Fruit fly (Drosophila melanogaster) whole organism, wandering third instar larva: ENCODE measurements around the gene dpr14.

Experiments
- Abd-B ChIP-seq: fragments of >200 bp; optimal IDR thresholded peaks from 2 replicates; lab custom pipeline; 2017; ENCODE audit warnings: missing biosample characterization, missing genetic modification characterization
- CG32264 ChIP-seq: fragments of 200-800 bp; sonication (Bioruptor generic); optimal IDR thresholded peaks from 2 replicates; lab custom pipeline; 2016; ENCODE audit warnings: missing biosample characterization, missing genetic modification characterization
- CG9705 ChIP-seq: fragments of 200-800 bp; sonication (Bioruptor generic); optimal IDR thresholded peaks from 2 replicates; lab custom pipeline; 2018; ENCODE audit warnings: missing biosample characterization, mild to moderate bottlenecking, missing genetic modification characterization
- CrebA ChIP-seq: fragments of 200-800 bp; sonication (Bioruptor generic); optimal IDR thresholded peaks from 2 replicates; lab custom pipeline; 2016; ENCODE audit warnings: missing biosample characterization, mild to moderate bottlenecking, missing genetic modification characterization, borderline replicate concordance
- Dfd ChIP-seq: fragments of >200 bp; optimal IDR thresholded peaks from 2 replicates; lab custom pipeline; 2017; ENCODE audit warnings: missing biosample characterization, missing genetic modification characterization
- Dif ChIP-seq: fragments of 200-275, 200-300 bp; sonication (Bioruptor generic); optimal IDR thresholded peaks from 2 replicates; lab custom pipeline; 2018; ENCODE audit warnings: missing biosample characterization, missing genetic modification characterization; ENCODE audit not compliant: partially characterized antibody
- GATAd ChIP-seq: sonication (Bioruptor generic); optimal IDR thresholded peaks from 2 replicates; lab custom pipeline; 2016; ENCODE audit warnings: missing biosample characterization, missing genetic modification characterization
- HLH106 ChIP-seq: fragments of 200-800 bp; optimal IDR thresholded peaks from 3 replicates; lab custom pipeline; 2019; ENCODE audit warnings: missing biosample characterization, mild to moderate bottlenecking, missing genetic modification characterization, moderate library complexity
- Hnf4 ChIP-seq: fragments of 200-800 bp; sonication (Bioruptor generic); optimal IDR thresholded peaks from 2 replicates; lab custom pipeline; 2016; ENCODE audit warnings: missing biosample characterization, mild to moderate bottlenecking, missing genetic modification characterization
- Hr78 ChIP-seq: fragments of >200 bp; optimal IDR thresholded peaks from 2 replicates; lab custom pipeline; 2017; ENCODE audit warnings: missing biosample characterization, missing genetic modification characterization
- Hr83 ChIP-seq: fragments of 200-300 bp; sonication (Bioruptor generic); optimal IDR thresholded peaks from 2 replicates; lab custom pipeline; 2016; ENCODE audit warnings: missing biosample characterization, mild to moderate bottlenecking, missing genetic modification characterization, moderate library complexity; ENCODE audit not compliant: poor library complexity, severe bottlenecking
- Jra ChIP-seq: sonication (Bioruptor generic); optimal IDR thresholded peaks from 2 replicates; lab custom pipeline; 2016; ENCODE audit warnings: missing biosample characterization, missing genetic modification characterization
- Mio ChIP-seq: sonication (Bioruptor generic); optimal IDR thresholded peaks from 2 replicates; lab custom pipeline; 2016; ENCODE audit warnings: missing biosample characterization, missing genetic modification characterization
- Myc ChIP-seq: fragments of >200 bp; optimal IDR thresholded peaks from 2 replicates; lab custom pipeline; 2017
- N ChIP-seq: fragments of >200 bp; optimal IDR thresholded peaks from 2 replicates; lab custom pipeline; 2018; ENCODE audit warnings: missing biosample characterization, missing external identifiers, missing genetic modification characterization
- OdsH ChIP-seq: fragments of 200-800 bp; sonication (Bioruptor generic); optimal IDR thresholded peaks from 2 replicates; lab custom pipeline; 2016; ENCODE audit warnings: missing biosample characterization, mild to moderate bottlenecking, missing genetic modification characterization
- Rel ChIP-seq, 2 experiments: fragments of 200-800 bp; sonication (Bioruptor generic) in 1 of 2; optimal IDR thresholded peaks; 2 replicates in 1 of 2; 3 replicates in 1 of 2; lab custom pipeline; 2016 to 2019; ENCODE audit warnings: mild to moderate bottlenecking in 2 of 2, missing biosample characterization in 2 of 2, missing genetic modification characterization in 2 of 2, moderate library complexity in 1 of 2
- Sp1 ChIP-seq: fragments of 200-800 bp; sonication (Bioruptor generic); optimal IDR thresholded peaks from 3 replicates; lab custom pipeline; 2019; ENCODE audit warnings: missing biosample characterization, mild to moderate bottlenecking, missing genetic modification characterization, moderate library complexity
- Vsx2 ChIP-seq: fragments of 200-300, 225-300 bp; sonication (Bioruptor generic); optimal IDR thresholded peaks from 2 replicates; lab custom pipeline; 2018; ENCODE audit warnings: missing biosample characterization, missing genetic modification characterization; ENCODE audit not compliant: partially characterized antibody
- br ChIP-seq: fragments of 200-800 bp; sonication (Bioruptor generic); optimal IDR thresholded peaks from 2 replicates; lab custom pipeline; 2016; ENCODE audit warnings: missing biosample characterization, missing genetic modification characterization
- brk ChIP-seq: fragments of 200-800 bp; sonication (Bioruptor generic); optimal IDR thresholded peaks from 2 replicates; lab custom pipeline; 2016; ENCODE audit warnings: missing biosample characterization, mild to moderate bottlenecking, missing genetic modification characterization
- dl ChIP-seq, 2 experiments: fragments of 175-275, 200-275 bp in 1 of 2; fragments of 200-275 bp in 1 of 2; sonication (Bioruptor generic); optimal IDR thresholded peaks; lab custom pipeline; 2018; ENCODE audit warnings: mild to moderate bottlenecking in 2 of 2, missing biosample characterization in 2 of 2, missing genetic modification characterization in 2 of 2, moderate library complexity in 2 of 2; ENCODE audit not compliant: partially characterized antibody in 2 of 2, insufficient read depth in 1 of 2
- dmrt93B ChIP-seq: fragments of 200-800 bp; sonication (Bioruptor generic); optimal IDR thresholded peaks from 2 replicates; lab custom pipeline; 2018; ENCODE audit warnings: missing biosample characterization, mild to moderate bottlenecking, missing genetic modification characterization
- dsf ChIP-seq: sonication (Bioruptor generic); optimal IDR thresholded peaks from 2 replicates; lab custom pipeline; 2016; ENCODE audit warnings: missing biosample characterization, missing genetic modification characterization, borderline replicate concordance
- ey ChIP-seq: fragments of 200-800 bp; sonication (Bioruptor generic); optimal IDR thresholded peaks from 2 replicates; lab custom pipeline; 2016; ENCODE audit warnings: missing biosample characterization, missing genetic modification characterization
- foxo ChIP-seq, 2 experiments: fragments of 200-800 bp; sonication (Bioruptor generic); optimal IDR thresholded peaks; 2 replicates in 1 of 2; 3 replicates in 1 of 2; lab custom pipeline; 2016 to 2017; ENCODE audit warnings: missing biosample characterization in 2 of 2, missing genetic modification characterization in 2 of 2
- fru ChIP-seq: fragments of 200-800 bp; sonication (Bioruptor generic); optimal IDR thresholded peaks from 3 replicates; lab custom pipeline; 2016; ENCODE audit warnings: missing biosample characterization, mild to moderate bottlenecking, missing genetic modification characterization
- h ChIP-seq: fragments of 200-800 bp; sonication (Bioruptor generic); optimal IDR thresholded peaks from 3 replicates; lab custom pipeline; 2016; ENCODE audit warnings: missing biosample characterization, mild to moderate bottlenecking, missing genetic modification characterization
- jim ChIP-seq: fragments of 175-275, 200-325 bp; sonication (Bioruptor generic); optimal IDR thresholded peaks from 2 replicates; lab custom pipeline; 2016; ENCODE audit warnings: missing biosample characterization, mild to moderate bottlenecking, missing genetic modification characterization
- lola ChIP-seq: fragments of >200 bp; optimal IDR thresholded peaks from 2 replicates; lab custom pipeline; 2017; ENCODE audit warnings: missing biosample characterization, missing genetic modification characterization
- pan ChIP-seq: fragments of >200 bp; optimal IDR thresholded peaks from 2 replicates; lab custom pipeline; 2017
- psq ChIP-seq: fragments of 200-800 bp; sonication (Bioruptor generic); optimal IDR thresholded peaks from 3 replicates; lab custom pipeline; 2017; ENCODE audit warnings: missing biosample characterization, mild to moderate bottlenecking, missing genetic modification characterization, moderate library complexity
- rgr ChIP-seq: fragments of 200-800 bp; sonication (Bioruptor generic); optimal IDR thresholded peaks from 3 replicates; lab custom pipeline; 2016; ENCODE audit warnings: missing biosample characterization, mild to moderate bottlenecking, missing genetic modification characterization
- sage ChIP-seq: fragments of 200-800 bp; sonication (Bioruptor generic); optimal IDR thresholded peaks from 2 replicates; lab custom pipeline; 2016; ENCODE audit warnings: missing biosample characterization, mild to moderate bottlenecking, missing genetic modification characterization
- sv ChIP-seq: fragments of 200-800 bp; sonication (Bioruptor generic); optimal IDR thresholded peaks from 3 replicates; lab custom pipeline; 2016; ENCODE audit warnings: missing biosample characterization, missing genetic modification characterization
- tai ChIP-seq: sonication (Bioruptor generic); optimal IDR thresholded peaks from 2 replicates; lab custom pipeline; 2016; ENCODE audit warnings: missing biosample characterization, missing genetic modification characterization
- usp ChIP-seq: fragments of >200 bp; optimal IDR thresholded peaks from 2 replicates; lab custom pipeline; 2017; ENCODE audit warnings: missing biosample characterization, missing genetic modification characterization
- woc ChIP-seq: sonication (Bioruptor generic); optimal IDR thresholded peaks from 2 replicates; lab custom pipeline; 2016; ENCODE audit warnings: missing biosample characterization, mild to moderate bottlenecking, missing genetic modification characterization

dpr14 gene

dm6 chrX:7944151-7944713, 36.1 kb upstream of the dpr14 start:
- TF ChIP-seq Hr78, result no peak
- TF ChIP-seq Rel (GFP tag; optimal IDR thresholded peaks at IDR 0.05; lab: Kevin White, UChicago), result no peak
- peak; percentile 99 for TF ChIP-seq Rel (tag; optimal IDR thresholded peaks at IDR 0.05; lab: Kevin White, UChicago)

dm6 chrX:7938482-7938804, 30.4 kb upstream of the dpr14 start:
- TF ChIP-seq h (GFP tag; lab: Kevin White, UChicago) (peak; percentile 6), Dif (GFP tag; lab: Kevin White, UChicago) (no peak), Myc (lab: Kevin White, UChicago) (no peak), fru (GFP tag; lab: Kevin White, UChicago) (peak; percentile 28)

dm6 chrX:7937588-7938481, 29.7 kb upstream of the dpr14 start:
- TF ChIP-seq Myc (lab: Kevin White, UChicago) (no peak), usp (GFP tag; lab: Kevin White, UChicago) (no peak), CG32264 (GFP tag; lab: Kevin White, UChicago) (peak; percentile 69), HLH106 (tag; lab: Kevin White, UChicago) (peak; percentile 74), Sp1 (peak; percentile 77), CG9705 (GFP tag; lab: Kevin White, UChicago) (peak; percentile 41), GATAd (GFP tag; lab: Kevin White, UChicago) (no peak), Dif (GFP tag; lab: Kevin White, UChicago) (peak; percentile 34), Jra (GFP tag; lab: Kevin White, UChicago) (peak; percentile 59), Hnf4 (GFP tag; lab: Kevin White, UChicago) (peak; percentile 16), tai (GFP tag; lab: Kevin White, UChicago) (no peak), Rel (GFP tag; optimal IDR thresholded peaks at IDR 0.05; lab: Kevin White, UChicago) (no peak), Rel (tag; optimal IDR thresholded peaks at IDR 0.05; lab: Kevin White, UChicago) (peak; percentile 53), dl (GFP tag; optimal IDR thresholded peaks at IDR 0.05; lab: Kevin White, UChicago; ENCODE audit: insufficient read depth in 1 of 2, partially characterized antibody in 2 of 2) (peak in 1 of 2 experiments; percentile 23), sv (peak; percentile 56), fru (GFP tag; lab: Kevin White, UChicago) (peak; percentile 87), OdsH (GFP tag; lab: Kevin White, UChicago) (peak; percentile 66), pan (lab: Kevin White, UChicago) (no peak), foxo (GFP tag; optimal IDR thresholded peaks at IDR 0.05; lab: Kevin White, UChicago) (peak in 1 of 2 experiments; percentile 80), rgr (GFP tag; lab: Kevin White, UChicago) (peak; percentile 54), psq (GFP tag; lab: Kevin White, UChicago) (peak; percentile 58), ey (GFP tag; lab: Kevin White, UChicago) (peak; percentile 71), CrebA (GFP tag; lab: Kevin White, UChicago) (no peak), sage (GFP tag; lab: Kevin White, UChicago) (no peak), N (peak; percentile 64), Hr83 (GFP tag; lab: Kevin White, UChicago) (peak; percentile 52), jim (no peak), Abd-B (GFP tag; lab: Kevin White, UChicago) (no peak), brk (GFP tag; lab: Kevin White, UChicago) (no peak), Dfd (GFP tag; lab: Kevin White, UChicago) (no peak), br (peak; percentile 71), woc (GFP tag; lab: Kevin White, UChicago) (peak; percentile 75), Hr78 (no peak), Vsx2 (GFP tag; lab: Kevin White, UChicago) (no peak), Mio (GFP tag; lab: Kevin White, UChicago) (no peak), dmrt93B (GFP tag; lab: Kevin White, UChicago) (peak; percentile 75), h (GFP tag; lab: Kevin White, UChicago) (peak; percentile 70), dsf (GFP tag; lab: Kevin White, UChicago) (no peak), lola (GFP tag; lab: Kevin White, UChicago) (no peak)
